Fruit fly (Drosophila melanogaster): Measurements from ENCODE around the gene da.

The da gene

DNA sequence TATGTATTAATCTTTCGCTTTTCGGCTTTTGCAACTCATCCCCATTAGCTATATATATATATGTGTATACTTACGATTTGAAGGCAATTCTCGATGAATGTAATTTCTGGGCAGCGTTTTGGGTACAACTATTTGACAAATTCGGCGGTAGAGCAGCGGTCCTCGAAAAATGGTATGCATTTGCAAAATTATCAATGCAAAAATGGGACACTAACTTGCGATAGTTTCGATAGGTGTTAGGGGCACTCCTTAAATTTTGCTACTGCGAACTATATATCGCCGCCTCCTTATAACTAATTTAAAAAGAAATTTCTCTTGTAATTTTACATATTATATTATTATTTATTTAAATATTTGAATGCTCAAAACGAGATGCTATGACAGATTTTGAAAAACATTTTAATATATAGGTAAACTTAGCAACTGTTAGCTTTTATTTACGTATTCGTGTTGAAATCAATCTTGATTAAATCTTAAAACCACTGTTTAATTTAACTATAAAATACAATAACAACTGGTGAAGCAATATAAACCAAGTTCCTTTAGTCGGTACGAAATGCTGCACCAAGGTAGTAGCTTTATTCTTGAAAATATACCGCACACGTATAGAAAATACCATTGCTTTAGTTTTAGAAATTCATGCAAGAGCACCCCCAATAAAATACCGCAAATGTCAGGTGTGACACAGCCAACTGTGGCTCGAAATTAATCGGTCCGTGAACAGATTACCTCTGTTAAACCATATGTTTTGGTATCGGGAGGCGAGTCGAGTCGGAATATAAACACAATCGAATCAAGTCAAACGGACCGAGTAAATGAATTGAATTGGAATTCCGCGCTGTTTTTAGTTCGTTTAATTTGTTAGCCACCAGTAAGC lies 25.6 kb downstream of the da start, which contains the start of the genes CG5355 and Klp31E:
Gene CG5355 (minus strand): TSS at position 213 of the 877 bp plus-strand sequence.
Gene Klp31E (plus strand): TSS at position 767 of the 877 bp plus-strand sequence.
- TF ChIP-seq CG14655 (GFP tag; optimal IDR thresholded peaks at IDR 0.05) (no peak), CG8159 (tag; optimal IDR thresholded peaks at IDR 0.05) (peak; percentile 78), CG17806 (tag; optimal IDR thresholded peaks at IDR 0.05) (peak; percentile 55), D1 (tag; optimal IDR thresholded peaks at IDR 0.05) (no peak), Snoo (tag; optimal IDR thresholded peaks at IDR 0.05) (peak; percentile 58), CG10348 (GFP tag; IDR thresholded peaks at IDR 0.05) (no peak), CG12605 (GFP tag; IDR thresholded peaks at IDR 0.05) (no peak), CG34367 (tag; optimal IDR thresholded peaks at IDR 0.05) (peak; percentile 54), CG15710 (tag; optimal IDR thresholded peaks at IDR 0.05) (peak; percentile 73), fd96Ca (GFP tag; IDR thresholded peaks at IDR 0.05) (no peak), gl (tag; optimal IDR thresholded peaks at IDR 0.05) (no peak), Pif1A (GFP tag; optimal IDR thresholded peaks at IDR 0.05) (no peak), rn (GFP tag; IDR thresholded peaks at IDR 0.05) (no peak), CG32121 (GFP tag; IDR thresholded peaks at IDR 0.05) (no peak), CG9948 (tag; optimal IDR thresholded peaks at IDR 0.05) (peak; percentile 60)

DNA sequence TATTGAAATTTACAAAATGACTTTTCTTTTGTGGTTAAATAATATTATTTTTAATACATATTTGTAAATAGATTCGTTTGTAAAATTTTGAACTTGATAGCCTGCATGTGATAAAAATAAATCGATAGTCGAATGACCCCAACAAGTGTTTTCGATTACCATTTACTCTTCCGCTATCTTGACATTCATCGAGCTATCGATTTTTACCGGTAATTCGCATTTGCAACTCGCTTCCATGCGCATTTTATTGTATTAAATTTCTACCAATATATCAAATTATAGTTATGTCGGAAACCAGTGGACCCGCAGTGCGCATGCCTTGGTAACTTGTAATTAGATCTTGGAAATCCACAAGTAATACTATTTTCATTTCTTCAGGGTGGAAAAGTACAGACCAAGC lies 31.1 kb downstream of the da start, which contains the start of gene RfC3:
Gene RfC3 (plus strand): TSS at position 210 of the 400 bp plus-strand sequence.
- no peak for TF ChIP-seq Snoo (tag; optimal IDR thresholded peaks at IDR 0.05)
- TF ChIP-seq CG14655 (GFP tag; optimal IDR thresholded peaks at IDR 0.05): no peak
- TF ChIP-seq CG4496 (GFP tag; IDR thresholded peaks at IDR 0.05): no peak
- no peak for TF ChIP-seq CG8159 (tag; optimal IDR thresholded peaks at IDR 0.05)
- no peak for TF ChIP-seq CG13204 (GFP tag; optimal IDR thresholded peaks at IDR 0.05)
- no peak for TF ChIP-seq CG15710 (tag; optimal IDR thresholded peaks at IDR 0.05)
- no peak for TF ChIP-seq CG32121 (GFP tag; IDR thresholded peaks at IDR 0.05)
- TF ChIP-seq Pif1A (GFP tag; optimal IDR thresholded peaks at IDR 0.05): no peak
- no peak for TF ChIP-seq CG12605 (GFP tag; IDR thresholded peaks at IDR 0.05)
- no peak for TF ChIP-seq CG8301 (tag; optimal IDR thresholded peaks at IDR 0.05)

DNA sequence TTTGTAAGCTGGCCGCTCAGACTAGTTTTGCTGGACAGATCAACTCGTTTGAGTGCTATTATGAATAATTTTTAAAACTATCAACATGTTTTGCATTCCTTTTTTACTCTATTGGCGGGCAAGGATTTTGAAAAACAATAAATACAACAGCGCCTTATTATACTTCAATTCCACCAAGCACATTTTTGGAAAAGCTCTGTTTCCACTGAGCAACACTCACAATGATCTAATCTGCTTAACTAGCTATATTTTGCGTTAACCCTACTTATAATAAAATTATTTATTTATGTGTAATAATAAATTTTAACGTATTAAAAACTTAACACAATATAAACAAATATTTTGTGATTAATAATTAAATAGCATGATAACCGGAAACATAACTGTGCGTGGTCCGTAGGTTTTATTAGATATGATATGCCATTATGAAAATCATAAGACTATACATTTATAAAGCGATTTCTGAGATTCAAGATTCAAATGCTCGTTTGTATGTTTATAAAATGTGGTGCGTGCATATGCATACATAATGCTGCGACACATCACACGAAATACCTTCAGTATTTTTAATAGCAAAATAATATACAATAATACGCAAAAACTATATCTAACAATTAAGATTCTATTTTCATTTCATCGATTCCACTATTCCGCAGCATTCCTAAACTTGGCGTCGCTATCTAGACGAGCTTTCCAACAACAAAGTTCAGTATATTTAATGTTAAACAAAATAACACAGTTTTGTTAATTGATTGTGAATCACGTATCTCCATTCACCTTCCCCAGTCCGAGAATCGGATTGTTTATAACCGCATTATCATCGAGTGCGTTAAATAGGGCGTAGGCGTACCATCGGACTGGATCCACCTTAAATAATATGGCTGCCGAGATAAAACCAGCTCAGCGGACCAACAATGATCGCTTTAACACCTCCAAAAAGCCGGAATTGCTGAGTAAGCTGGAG lies 35.0 kb downstream of the da start, which contains the start of the genes pie and Wdfy2:
Gene pie (minus strand): TSS at position 138 of the 964 bp plus-strand sequence.
Gene Wdfy2 (plus strand): TSS at position 649 of the 964 bp plus-strand sequence.
- peak; percentile 16 for TF ChIP-seq CG15710 (tag; optimal IDR thresholded peaks at IDR 0.05)
- no peak for TF ChIP-seq CG17806 (tag; optimal IDR thresholded peaks at IDR 0.05)

DNA sequence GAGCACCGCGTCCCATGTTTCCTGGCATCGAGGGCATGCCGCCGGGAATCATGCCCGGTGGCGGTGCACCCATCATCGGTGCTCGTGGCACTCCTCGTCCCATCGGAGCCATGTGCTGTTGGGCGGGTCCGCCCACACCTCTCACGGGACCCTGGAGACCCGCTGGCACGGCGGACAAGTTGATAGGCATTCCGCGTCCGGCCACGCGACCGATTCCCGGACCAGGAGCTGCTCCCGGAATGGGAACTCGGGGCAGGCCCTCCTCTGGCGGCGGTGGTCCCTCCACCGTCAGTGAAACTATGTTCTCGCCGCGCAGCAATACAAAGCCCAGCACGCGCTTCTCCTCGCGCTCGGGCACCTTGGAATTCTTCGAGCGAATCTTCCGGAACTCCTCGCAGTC lies 37.7 kb downstream of the da start:
- TF ChIP-seq CG12605 (GFP tag; IDR thresholded peaks at IDR 0.05) (no peak), D1 (tag; optimal IDR thresholded peaks at IDR 0.05) (no peak), CG15710 (tag; optimal IDR thresholded peaks at IDR 0.05) (no peak), CG17806 (tag; optimal IDR thresholded peaks at IDR 0.05) (no peak), CG4496 (GFP tag; IDR thresholded peaks at IDR 0.05) (no peak), gl (tag; optimal IDR thresholded peaks at IDR 0.05) (no peak), Pif1A (GFP tag; optimal IDR thresholded peaks at IDR 0.05) (no peak), CG14655 (GFP tag; optimal IDR thresholded peaks at IDR 0.05) (no peak), CG9948 (tag; optimal IDR thresholded peaks at IDR 0.05) (no peak), Pif1B (GFP tag; optimal IDR thresholded peaks at IDR 0.05) (no peak), CG34367 (tag; optimal IDR thresholded peaks at IDR 0.05) (no peak), rn (GFP tag; IDR thresholded peaks at IDR 0.05) (no peak), CG10348 (GFP tag; IDR thresholded peaks at IDR 0.05) (no peak), CG8301 (tag; optimal IDR thresholded peaks at IDR 0.05) (no peak), Ets98B (GFP tag; IDR thresholded peaks at IDR 0.05) (no peak), fd96Ca (GFP tag; IDR thresholded peaks at IDR 0.05) (no peak), Snoo (tag; optimal IDR thresholded peaks at IDR 0.05) (no peak)

DNA sequence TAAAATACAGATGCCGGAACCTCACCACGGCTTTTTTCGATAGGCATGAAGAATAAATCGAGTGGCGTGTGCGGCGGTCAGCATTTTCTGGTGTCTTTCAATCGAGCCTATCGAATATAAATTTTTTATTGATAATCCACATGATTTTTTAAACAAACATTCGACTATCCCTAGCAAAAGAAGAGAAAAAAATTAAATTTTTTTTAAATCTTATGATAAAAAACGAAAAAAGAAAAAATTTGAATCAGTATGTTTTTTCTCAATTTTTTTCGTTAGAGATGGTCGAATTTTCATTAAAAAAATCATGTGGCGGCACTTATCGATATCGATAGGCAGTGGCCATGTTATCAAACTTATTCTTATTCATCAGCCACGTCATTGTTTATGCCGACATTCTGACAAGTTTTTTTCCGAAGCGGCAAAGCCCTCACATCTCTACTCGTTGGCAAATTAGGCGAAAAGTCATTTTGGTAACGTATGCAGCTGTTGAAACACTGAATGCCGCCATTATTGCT lies 38.7 kb downstream of the da start, which contains the start of the genes SmB and KdelR:
Gene SmB (minus strand): TSS at position 94 of the 515 bp plus-strand sequence.
Gene KdelR (plus strand): TSS at position 354 of the 515 bp plus-strand sequence.
- TF ChIP-seq rn (GFP tag; IDR thresholded peaks at IDR 0.05) (no peak), CG10348 (GFP tag; IDR thresholded peaks at IDR 0.05) (no peak), CG17806 (tag; optimal IDR thresholded peaks at IDR 0.05) (no peak), Pif1A (GFP tag; optimal IDR thresholded peaks at IDR 0.05) (no peak), CG4496 (GFP tag; IDR thresholded peaks at IDR 0.05) (no peak), CG34367 (tag; optimal IDR thresholded peaks at IDR 0.05) (no peak), D1 (tag; optimal IDR thresholded peaks at IDR 0.05) (no peak), EcR (GFP tag; optimal IDR thresholded peaks at IDR 0.05) (no peak), CG15710 (tag; optimal IDR thresholded peaks at IDR 0.05) (no peak), CG13204 (GFP tag; optimal IDR thresholded peaks at IDR 0.05) (no peak), CG12605 (GFP tag; IDR thresholded peaks at IDR 0.05) (no peak), Ets98B (GFP tag; IDR thresholded peaks at IDR 0.05) (no peak), gl (tag; optimal IDR thresholded peaks at IDR 0.05) (no peak), Snoo (tag; optimal IDR thresholded peaks at IDR 0.05) (no peak), Pif1B (GFP tag; optimal IDR thresholded peaks at IDR 0.05) (no peak), CG9948 (tag; optimal IDR thresholded peaks at IDR 0.05) (no peak), CG32121 (GFP tag; IDR thresholded peaks at IDR 0.05) (no peak), CG8159 (tag; optimal IDR thresholded peaks at IDR 0.05) (no peak)
